Worm (Caenorhabditis elegans): ENCODE results near the gene C49H3.3.

Gene C49H3.3

ce11 chrIV:7946899-7947499, 22.8 kb downstream of the C49H3.3 start, which contains the start of gene F20D12.12:
F20D12.12 (plus strand) TSS chrIV:7947440.
- peak; percentile 96 for TF ChIP-seq rcor-1 (GFP tag; IDR thresholded peaks at IDR 0.05)
- TF ChIP-seq lin-54 (GFP tag; optimal IDR thresholded peaks at IDR 0.05), result peak; percentile 78
- TF ChIP-seq snpc-4 (GFP tag; optimal IDR thresholded peaks at IDR 0.05), result peak; percentile 19
- TF ChIP-seq snpc-4 (tag; optimal IDR thresholded peaks at IDR 0.05), result peak in 3 of 4 experiments; percentile 28 to 57 (median 39)
- TF ChIP-seq athp-1 (tag; optimal IDR thresholded peaks at IDR 0.05), result peak; percentile 65
- peak; percentile 97 for TF ChIP-seq dox-1 (GFP tag; IDR thresholded peaks at IDR 0.05)
- TF ChIP-seq hsf-1 (GFP tag; IDR thresholded peaks at IDR 0.05), result peak; percentile 88
- TF ChIP-seq Y67H2A.10 (GFP tag; conservative IDR thresholded peaks at IDR 0.05), result peak; percentile 86
- peak; percentile 99 for TF ChIP-seq ceh-100 (GFP tag; IDR thresholded peaks at IDR 0.05)
- peak; percentile 88 for TF ChIP-seq C06A6.2 (GFP tag; conservative IDR thresholded peaks at IDR 0.05)
- peak; percentile 83 for TF ChIP-seq egrh-3 (GFP tag; IDR thresholded peaks at IDR 0.05)
- TF ChIP-seq snpc-3.4 (tag; optimal IDR thresholded peaks at IDR 0.05), result peak; percentile 64
- peak; percentile 71 for TF ChIP-seq cebp-1 (GFP tag; IDR thresholded peaks at IDR 0.05)
- peak; percentile 75 for TF ChIP-seq cebp-1 (tag; optimal IDR thresholded peaks at IDR 0.05)
- TF ChIP-seq attf-6 (GFP tag; IDR thresholded peaks at IDR 0.05), result peak; percentile 75
- peak; percentile 88 for TF ChIP-seq F33H1.4 (GFP tag; IDR thresholded peaks at IDR 0.05)
- TF ChIP-seq pbrm-1 (GFP tag; IDR thresholded peaks at IDR 0.05), result peak; percentile 93
- TF ChIP-seq Y95B8A.8 (GFP tag; IDR thresholded peaks at IDR 0.05), result peak; percentile 97
- peak; percentile 51 for TF ChIP-seq ZK185.1 (tag; optimal IDR thresholded peaks at IDR 0.05; ENCODE audit: poor library complexity, severe bottlenecking)
- peak; percentile 60 for TF ChIP-seq B0336.3 (GFP tag; IDR thresholded peaks at IDR 0.05)
- TF ChIP-seq dpl-1 (GFP tag; optimal IDR thresholded peaks at IDR 0.05), result peak; percentile 67
- peak; percentile 98 for TF ChIP-seq ztf-28 (GFP tag; IDR thresholded peaks at IDR 0.05)
- peak; percentile 75; the same call in 1 of the 2 replicates for TF ChIP-seq ztf-6 (GFP tag; IDR thresholded peaks at IDR 0.05)
- peak in 2 of 3 experiments; percentile 25 to 50 for TF ChIP-seq lin-35 (GFP tag; optimal IDR thresholded peaks at IDR 0.05)
- peak; percentile 91 for TF ChIP-seq bed-2 (GFP tag; IDR thresholded peaks at IDR 0.05)
- peak; percentile 94 for TF ChIP-seq attf-5 (GFP tag; optimal IDR thresholded peaks at IDR 0.05)
- TF ChIP-seq egl-44 (GFP tag; IDR thresholded peaks at IDR 0.05), result peak; percentile 47; the same call in 1 of the 2 replicates
- TF ChIP-seq hmg-20 (GFP tag; IDR thresholded peaks at IDR 0.05), result peak; percentile 27; the same call in 1 of the 2 replicates
- peak; percentile 72 for TF ChIP-seq lir-1 (GFP tag; conservative IDR thresholded peaks at IDR 0.05)
- TF ChIP-seq ceh-40 (GFP tag; IDR thresholded peaks at IDR 0.05), result 0 out of 2 replicates have a peak, but pooled peaks have one; percentile 40
- TF ChIP-seq madf-6 (GFP tag; IDR thresholded peaks at IDR 0.05), result peak; percentile 96
- peak; percentile 69 for TF ChIP-seq xnd-1 (tag; optimal IDR thresholded peaks at IDR 0.05)
- peak; percentile 23 for TF ChIP-seq ztf-26 (tag; optimal IDR thresholded peaks at IDR 0.05)
- TF ChIP-seq K12H6.12 (tag; optimal IDR thresholded peaks at IDR 0.05), result peak; percentile 49
- TF ChIP-seq efl-1 (GFP tag; optimal IDR thresholded peaks at IDR 0.05), result peak; percentile 92
- peak; percentile 76 for TF ChIP-seq C17E4.6 (GFP tag; IDR thresholded peaks at IDR 0.05)
- peak; percentile 88 for TF ChIP-seq Y53G8AR.9 (GFP tag; conservative IDR thresholded peaks at IDR 0.05)
- peak; percentile 96 for TF ChIP-seq B0019.2 (GFP tag; conservative IDR thresholded peaks at IDR 0.05)
- TF ChIP-seq lin-40 (tag; optimal IDR thresholded peaks at IDR 0.05), result peak; percentile 71
- peak; percentile 23 for TF ChIP-seq him-1 (tag; optimal IDR thresholded peaks at IDR 0.05)
- TF ChIP-seq mcd-1 (GFP tag; IDR thresholded peaks at IDR 0.05), result peak; percentile 88
- TF ChIP-seq F49E8.2 (tag; optimal IDR thresholded peaks at IDR 0.05; ENCODE audit: insufficient read depth), result peak; percentile 73
- peak; percentile 88 for TF ChIP-seq attf-3 (GFP tag; conservative IDR thresholded peaks at IDR 0.05)
- peak; percentile 99 for TF ChIP-seq D2030.7 (GFP tag; IDR thresholded peaks at IDR 0.05)
- TF ChIP-seq ztf-25 (GFP tag; IDR thresholded peaks at IDR 0.05), result peak; percentile 92
- peak; percentile 48 for TF ChIP-seq nhr-80 (tag; optimal IDR thresholded peaks at IDR 0.05)
- TF ChIP-seq unc-130 (GFP tag; optimal IDR thresholded peaks at IDR 0.05), result peak; percentile 55
- TF ChIP-seq madf-8 (GFP tag; conservative IDR thresholded peaks at IDR 0.05), result peak; percentile 91

Measured in whole organism, young adult.